Worm (Caenorhabditis elegans) whole organism, L2 larva: ENCODE results near the gene col-114.

Source experiments
- C34F6.9 ChIP-seq: fragments of 150-350 bp; optimal IDR thresholded peaks from 2 replicates; lab custom pipeline; 2014; ENCODE audit warnings: missing biosample characterization, missing genetic modification characterization
- F13H6.1 ChIP-seq: sonication (generic microtip); optimal IDR thresholded peaks from 2 replicates; lab custom pipeline; 2016; ENCODE audit warnings: missing genetic modification characterization, missing compliant biosample characterization
- R02D3.7 ChIP-seq: fragments of 150-350 bp; optimal IDR thresholded peaks from 2 replicates; lab custom pipeline; 2014; ENCODE audit warnings: missing biosample characterization, missing genetic modification characterization
- Y55F3AM.14 ChIP-seq: fragments of 200-800 bp; sonication (Bioruptor generic); optimal IDR thresholded peaks from 2 replicates; lab custom pipeline; 2018; ENCODE audit warnings: mild to moderate bottlenecking, missing genetic modification characterization, missing compliant biosample characterization
- ZK546.5 ChIP-seq: sonication (generic microtip); optimal IDR thresholded peaks from 2 replicates; lab custom pipeline; 2017; ENCODE audit warnings: missing biosample characterization, missing genetic modification characterization
- alr-1 ChIP-seq: fragments of 150-350 bp; optimal IDR thresholded peaks from 2 replicates; lab custom pipeline; 2014; ENCODE audit warnings: missing biosample characterization, missing genetic modification characterization
- ama-1 ChIP-seq: fragments of 150-350 bp; optimal IDR thresholded peaks from 2 replicates; lab custom pipeline; 2018; ENCODE audit warnings: inconsistent platforms
- blmp-1 ChIP-seq: sonication (generic microtip); optimal IDR thresholded peaks from 2 replicates; lab custom pipeline; 2017; ENCODE audit warnings: missing genetic modification characterization, mild to moderate bottlenecking, missing compliant biosample characterization, antibody characterized with exemption, moderate library complexity; ENCODE audit not compliant: insufficient read depth
- ceh-16 ChIP-seq: fragments of 150-350 bp; optimal IDR thresholded peaks from 2 replicates; lab custom pipeline; 2014; ENCODE audit warnings: missing biosample characterization, missing genetic modification characterization
- ceh-82 ChIP-seq: fragments of 150-350 bp; optimal IDR thresholded peaks from 2 replicates; lab custom pipeline; 2014; ENCODE audit warnings: missing biosample characterization, missing genetic modification characterization
- crh-2 ChIP-seq: sonication (generic microtip); optimal IDR thresholded peaks from 2 replicates; lab custom pipeline; 2017; ENCODE audit warnings: missing biosample characterization, missing genetic modification characterization
- dmd-4 ChIP-seq: sonication (generic microtip); optimal IDR thresholded peaks from 2 replicates; lab custom pipeline; 2017; ENCODE audit warnings: missing biosample characterization, missing genetic modification characterization
- fos-1 ChIP-seq: fragments of 150-350 bp; optimal IDR thresholded peaks from 2 replicates; lab custom pipeline; 2014; ENCODE audit warnings: missing biosample characterization, missing genetic modification characterization
- lin-13 ChIP-seq: fragments of 150-350 bp; optimal IDR thresholded peaks from 2 replicates; lab custom pipeline; 2014; ENCODE audit warnings: missing biosample characterization, missing genetic modification reagents, missing genetic modification characterization
- lsy-2 ChIP-seq, 2 experiments: fragments of 150-350 bp in 1 of 2; sonication (generic microtip) in 1 of 2; optimal IDR thresholded peaks; 2 replicates each; lab custom pipeline; 2014 to 2017; ENCODE audit warnings: missing biosample characterization in 2 of 2, missing genetic modification characterization in 2 of 2
- mab-5 ChIP-seq: fragments of 150-350 bp; optimal IDR thresholded peaks from 2 replicates; lab custom pipeline; 2014; ENCODE audit warnings: missing biosample characterization, missing genetic modification characterization
- nhr-10 ChIP-seq: sonication (generic microtip); optimal IDR thresholded peaks from 2 replicates; lab custom pipeline; 2017; ENCODE audit warnings: missing biosample characterization, missing genetic modification characterization
- nhr-12 ChIP-seq: fragments of 150-350 bp; optimal IDR thresholded peaks from 2 replicates; lab custom pipeline; 2014; ENCODE audit warnings: missing biosample characterization, missing genetic modification characterization
- nhr-129 ChIP-seq: fragments of 150-350 bp; optimal IDR thresholded peaks from 2 replicates; lab custom pipeline; 2014; ENCODE audit warnings: missing biosample characterization, missing genetic modification characterization
- nhr-21 ChIP-seq: fragments of 150-350 bp; optimal IDR thresholded peaks from 2 replicates; lab custom pipeline; 2014; ENCODE audit warnings: missing biosample characterization, missing genetic modification characterization
- nhr-23 ChIP-seq: fragments of 150-350 bp; optimal IDR thresholded peaks from 2 replicates; lab custom pipeline; 2014; ENCODE audit warnings: missing biosample characterization, missing genetic modification reagents, missing genetic modification characterization
- nhr-237 ChIP-seq: fragments of 150-350 bp; optimal IDR thresholded peaks from 2 replicates; lab custom pipeline; 2014; ENCODE audit warnings: missing biosample characterization, missing genetic modification characterization
- nhr-25 ChIP-seq: fragments of 150-350 bp; sonication (generic microtip); optimal IDR thresholded peaks from 3 replicates; lab custom pipeline; 2014; ENCODE audit warnings: missing biosample characterization, missing genetic modification characterization
- nhr-6 ChIP-seq: fragments of 150-350 bp; optimal IDR thresholded peaks from 2 replicates; lab custom pipeline; 2014; ENCODE audit warnings: missing biosample characterization, missing genetic modification characterization
- nhr-77 ChIP-seq: fragments of 150-350 bp; optimal IDR thresholded peaks from 2 replicates; lab custom pipeline; 2014; ENCODE audit warnings: missing biosample characterization, missing genetic modification characterization
- sem-4 ChIP-seq: fragments of 150-350 bp; optimal IDR thresholded peaks from 2 replicates; lab custom pipeline; 2014; ENCODE audit warnings: missing biosample characterization, missing genetic modification reagents, missing genetic modification characterization
- skn-1 ChIP-seq: sonication (generic microtip); optimal IDR thresholded peaks from 2 replicates; lab custom pipeline; 2017; ENCODE audit warnings: missing biosample characterization, missing genetic modification characterization
- sma-3 ChIP-seq: sonication (generic microtip); optimal IDR thresholded peaks from 2 replicates; lab custom pipeline; 2016; ENCODE audit warnings: missing genetic modification reagents, missing genetic modification characterization, missing compliant biosample characterization
- sma-9 ChIP-seq, 2 experiments: fragments of 150-350 bp in 1 of 2; sonication (generic microtip) in 1 of 2; optimal IDR thresholded peaks; 2 replicates each; lab custom pipeline; 2014 to 2016; ENCODE audit warnings: missing genetic modification characterization in 2 of 2, mild to moderate bottlenecking in 1 of 2, missing biosample characterization in 1 of 2, missing compliant biosample characterization in 1 of 2, missing genetic modification reagents in 1 of 2, moderate library complexity in 1 of 2
- snpc-4 ChIP-seq: fragments of 150-350 bp; optimal IDR thresholded peaks from 2 replicates; lab custom pipeline; 2014; ENCODE audit warnings: missing biosample characterization, missing genetic modification characterization
- unc-39 ChIP-seq: fragments of 150-350 bp; optimal IDR thresholded peaks from 2 replicates; lab custom pipeline; 2014; ENCODE audit warnings: missing biosample characterization, missing genetic modification characterization
- unc-55 ChIP-seq: fragments of 150-350 bp; sonication (generic microtip); optimal IDR thresholded peaks from 3 replicates; lab custom pipeline; 2014; ENCODE audit warnings: missing biosample characterization, missing genetic modification reagents, missing genetic modification characterization
- unc-62 ChIP-seq: fragments of 150-350 bp; optimal IDR thresholded peaks from 2 replicates; lab custom pipeline; 2014; ENCODE audit warnings: missing biosample characterization, missing genetic modification reagents, missing genetic modification characterization
- zag-1 ChIP-seq: fragments of 150-350 bp; optimal IDR thresholded peaks from 2 replicates; lab custom pipeline; 2014; ENCODE audit warnings: missing biosample characterization, missing genetic modification characterization
- ztf-1 ChIP-seq: fragments of 200-800 bp; sonication (Bioruptor generic); conservative IDR thresholded peaks from 2 replicates; pipeline ENCODE4 v1.3.6; 2022; ENCODE audit warnings: missing genetic modification characterization, missing compliant biosample characterization
- ztf-11 ChIP-seq: sonication (generic microtip); optimal IDR thresholded peaks from 2 replicates; lab custom pipeline; 2017; ENCODE audit warnings: missing biosample characterization, missing genetic modification characterization

col-114 gene

ce11 chrIV:7282957-7283356 lies 36.5 kb upstream of the col-114 start, which contains the start of gene C06E4.1:
C06E4.1 (plus strand) TSS chrIV:7283257.
- TF ChIP-seq nhr-237, result no peak
- no peak for TF ChIP-seq F13H6.1 (tag; lab: Kevin White, UChicago)
- no peak for TF ChIP-seq nhr-25 (tag; lab: Kevin White, UChicago)
- TF ChIP-seq lsy-2 (tag; optimal IDR thresholded peaks at IDR 0.05; lab: Kevin White, UChicago), result no peak
- no peak for TF ChIP-seq Y55F3AM.14 (GFP tag; lab: Kevin White, UChicago)
- TF ChIP-seq nhr-6 (tag; lab: Kevin White, UChicago), result no peak
- no peak for TF ChIP-seq unc-62 (GFP tag; lab: Kevin White, UChicago)
- TF ChIP-seq nhr-23, result no peak
- TF ChIP-seq blmp-1 (tag; lab: Kevin White, UChicago), result no peak
- no peak for TF ChIP-seq fos-1 (tag; lab: Kevin White, UChicago)
- no peak for TF ChIP-seq sma-3 (GFP tag; lab: Kevin White, UChicago)
- no peak for TF ChIP-seq ceh-16
- TF ChIP-seq snpc-4 (tag; lab: Kevin White, UChicago), result no peak
- TF ChIP-seq nhr-12 (tag; lab: Kevin White, UChicago), result no peak
- TF ChIP-seq unc-55, result no peak
- no peak for TF ChIP-seq dmd-4
- no peak for TF ChIP-seq ztf-11 (tag; lab: Kevin White, UChicago)
- no peak for TF ChIP-seq zag-1 (tag; lab: Kevin White, UChicago)

ce11 chrIV:7276661-7277060 lies 30.2 kb upstream of the col-114 start, which contains the start of gene C06E4.2:
C06E4.2 (plus strand) TSS chrIV:7276961.
- TF ChIP-seq ztf-11 (tag; lab: Kevin White, UChicago) (no peak), R02D3.7 (tag; lab: Kevin White, UChicago) (no peak)

ce11 chrIV:7274969-7275548 lies 28.6 kb upstream of the col-114 start:
- TF ChIP-seq nhr-129 (peak; percentile 39), fos-1 (tag; lab: Kevin White, UChicago) (peak; percentile 21), dmd-4 (no peak)

- TF ChIP-seq unc-39 (tag; lab: Kevin White, UChicago) (no peak), ceh-82 (tag; lab: Kevin White, UChicago) (no peak), unc-62 (GFP tag; lab: Kevin White, UChicago) (no peak), unc-55 (no peak), ZK546.5 (tag; lab: Kevin White, UChicago) (no peak), nhr-129 (no peak), lin-13 (no peak), ama-1 (lab: Kevin White, UChicago) (no peak), sem-4 (tag; lab: Kevin White, UChicago) (no peak), nhr-21 (tag; lab: Kevin White, UChicago) (no peak), mab-5 (tag; lab: Kevin White, UChicago) (no peak), ceh-16 (no peak), zag-1 (tag; lab: Kevin White, UChicago) (no peak), ztf-1 (GFP tag; lab: Robert Waterston, UW) (no peak), crh-2 (tag; lab: Kevin White, UChicago) (no peak), C34F6.9 (no peak), nhr-10 (tag; lab: Kevin White, UChicago) (no peak), nhr-12 (tag; lab: Kevin White, UChicago) (no peak), sma-3 (GFP tag; lab: Kevin White, UChicago) (no peak), snpc-4 (tag; lab: Kevin White, UChicago) (no peak)
- TF ChIP-seq, all 48 proteins: peak for 0
Observed at ce11 chrIV:7263137-7263536, 16.7 kb upstream of the col-114 start, which contains the start of gene glb-2. glb-2 (minus strand) TSS chrIV:7263237.

- no peak for TF ChIP-seq zag-1 (tag; lab: Kevin White, UChicago)
- no peak for TF ChIP-seq alr-1 (tag; lab: Kevin White, UChicago)
- no peak for TF ChIP-seq nhr-77 (tag; lab: Kevin White, UChicago)
- TF ChIP-seq unc-62 (GFP tag; lab: Kevin White, UChicago), result no peak
- peak; percentile 73 for TF ChIP-seq sma-9 (GFP tag; optimal IDR thresholded peaks at IDR 0.05; lab: Kevin White, UChicago)
- TF ChIP-seq sma-9 (tag; optimal IDR thresholded peaks at IDR 0.05; lab: Kevin White, UChicago), result no peak
- TF ChIP-seq skn-1, result peak; percentile 47
- peak; percentile 23 for TF ChIP-seq unc-55
- peak; percentile 22 for TF ChIP-seq fos-1 (tag; lab: Kevin White, UChicago)
- TF ChIP-seq, all 48 proteins: peak for 4
Observed at ce11 chrIV:7260587-7260986, 14.1 kb upstream of the col-114 start, which contains the start of gene C06E4.3. C06E4.3 (plus strand) TSS chrIV:7260875.
